Worm (Caenorhabditis elegans): ENCODE data around the gene F40A3.6.
A peak's percentile ranks its signal among the peaks of the same experiment; 100 is the strongest.

Gene F40A3.6

ce11 chrV:7854603-7855002 is 39.1 kb downstream of the F40A3.6 start, which contains the start of the genes C37C3.9 and C37C3.18 (continued):
- no peak for TF ChIP-seq D2030.7 (GFP tag; IDR thresholded peaks at IDR 0.05)
- peak; percentile 50 for TF ChIP-seq repo-1 (tag; optimal IDR thresholded peaks at IDR 0.05)
- TF ChIP-seq aptf-3 (GFP tag; IDR thresholded peaks at IDR 0.05) = no peak
- TF ChIP-seq pha-4 (tag; optimal IDR thresholded peaks at IDR 0.05) = no peak
- no peak for TF ChIP-seq tlf-1 (GFP tag; optimal IDR thresholded peaks at IDR 0.05)
- TF ChIP-seq F57A8.1 (GFP tag; optimal IDR thresholded peaks at IDR 0.05) = no peak
- TF ChIP-seq him-1 (tag; optimal IDR thresholded peaks at IDR 0.05) = no peak
- TF ChIP-seq mel-28 (tag; optimal IDR thresholded peaks at IDR 0.05; ENCODE audit: borderline replicate concordance) = peak; percentile 27
- no peak for TF ChIP-seq lin-35 (GFP tag; optimal IDR thresholded peaks at IDR 0.05)
- no peak for TF ChIP-seq ceh-79 (tag; optimal IDR thresholded peaks at IDR 0.05)
- no peak for TF ChIP-seq unc-62 (GFP tag; optimal IDR thresholded peaks at IDR 0.05)
- TF ChIP-seq pbrm-1 (GFP tag; IDR thresholded peaks at IDR 0.05) = peak; percentile 54; the same call in 1 of the 2 replicates
- peak; percentile 38; the same call in 1 of the 2 replicates for TF ChIP-seq K11D2.4 (GFP tag; IDR thresholded peaks at IDR 0.05)
- peak; percentile 50 for TF ChIP-seq akir-1 (GFP tag; optimal IDR thresholded peaks at IDR 0.05)
- TF ChIP-seq aptf-2 (GFP tag; conservative IDR thresholded peaks at IDR 0.05) = no peak
- no peak for TF ChIP-seq zim-3 (tag; optimal IDR thresholded peaks at IDR 0.05)
- TF ChIP-seq ztf-6 (GFP tag; IDR thresholded peaks at IDR 0.05) = no peak
- TF ChIP-seq unc-130 (GFP tag; optimal IDR thresholded peaks at IDR 0.05) = no peak
- peak; percentile 62 for TF ChIP-seq K12H6.12 (tag; optimal IDR thresholded peaks at IDR 0.05)
- no peak for TF ChIP-seq athp-1 (tag; optimal IDR thresholded peaks at IDR 0.05)
- TF ChIP-seq lsl-1 (GFP tag; optimal IDR thresholded peaks at IDR 0.05) = no peak
- TF ChIP-seq ama-1 (optimal IDR thresholded peaks at IDR 0.05) = no peak
- TF ChIP-seq ama-1 (GFP tag; optimal IDR thresholded peaks at IDR 0.05) = no peak
- TF ChIP-seq ccch-3 (GFP tag; optimal IDR thresholded peaks at IDR 0.05) = no peak
- TF ChIP-seq ztf-25 (GFP tag; IDR thresholded peaks at IDR 0.05) = no peak
- TF ChIP-seq T07F8.4 (tag; optimal IDR thresholded peaks at IDR 0.05) = no peak
- TF ChIP-seq F52B5.7 (tag; optimal IDR thresholded peaks at IDR 0.05) = no peak
- peak; percentile 73 to 90 for TF ChIP-seq let-607 (tag; optimal IDR thresholded peaks at IDR 0.05)
- no peak for TF ChIP-seq T26A5.8 (tag; optimal IDR thresholded peaks at IDR 0.05)
- no peak for TF ChIP-seq C06A6.2 (GFP tag; conservative IDR thresholded peaks at IDR 0.05)
- no peak for TF ChIP-seq attf-3 (GFP tag; conservative IDR thresholded peaks at IDR 0.05)
- TF ChIP-seq zfh-2 (GFP tag; conservative IDR thresholded peaks at IDR 0.05) = peak; percentile 93
- no peak for TF ChIP-seq rcor-1 (GFP tag; IDR thresholded peaks at IDR 0.05)
- peak; percentile 96 for TF ChIP-seq hmg-1.2 (GFP tag; IDR thresholded peaks at IDR 0.05)
- TF ChIP-seq ZK185.1 (tag; optimal IDR thresholded peaks at IDR 0.05; ENCODE audit: poor library complexity, severe bottlenecking) = peak; percentile 12
- TF ChIP-seq sptf-2 (GFP tag; optimal IDR thresholded peaks at IDR 0.05) = no peak
- no peak for TF ChIP-seq madf-8 (GFP tag; conservative IDR thresholded peaks at IDR 0.05)
- no peak for TF ChIP-seq snpc-1.1 (tag; optimal IDR thresholded peaks at IDR 0.05; ENCODE audit: insufficient read depth)
- no peak for TF ChIP-seq C17E4.6 (GFP tag; IDR thresholded peaks at IDR 0.05)
- TF ChIP-seq attf-6 (GFP tag; IDR thresholded peaks at IDR 0.05) = no peak
- no peak for TF ChIP-seq snpc-4 (GFP tag; optimal IDR thresholded peaks at IDR 0.05)
- TF ChIP-seq snpc-4 (tag; optimal IDR thresholded peaks at IDR 0.05) = peak; percentile 72 to 79 (median 76)
- peak; percentile 48 for TF ChIP-seq lin-40 (tag; optimal IDR thresholded peaks at IDR 0.05)
- no peak for TF ChIP-seq lag-1 (GFP tag; IDR thresholded peaks at IDR 0.05)
- TF ChIP-seq ceh-27 (GFP tag; optimal IDR thresholded peaks at IDR 0.05) = peak; percentile 75
- TF ChIP-seq hlh-12 (tag; optimal IDR thresholded peaks at IDR 0.05) = no peak
- no peak for TF ChIP-seq nhr-179 (tag; optimal IDR thresholded peaks at IDR 0.05)
- TF ChIP-seq mcd-1 (GFP tag; IDR thresholded peaks at IDR 0.05) = peak; percentile 44; the same call in 1 of the 2 replicates
- no peak for TF ChIP-seq dpl-1 (GFP tag; optimal IDR thresholded peaks at IDR 0.05)
